Worm (Caenorhabditis elegans) whole organism, mixed stage, embryonic: ENCODE data around the gene ani-3.
A peak's percentile ranks its signal among the peaks of the same experiment; 100 is the strongest.

ENCODE experiments used
- M03D4.4 ChIP-seq: sonication (generic microtip); optimal IDR thresholded peaks from 2 replicates; lab custom pipeline; 2017; ENCODE audit warnings: mild to moderate bottlenecking, missing genetic modification characterization, missing compliant biosample characterization
- bed-3 ChIP-seq: fragments of 200-800 bp; sonication (Bioruptor generic); optimal IDR thresholded peaks from 3 replicates; lab custom pipeline; 2018; ENCODE audit warnings: mild to moderate bottlenecking, missing genetic modification characterization, moderate library complexity, missing compliant biosample characterization
- ceh-39 ChIP-seq: fragments of 150-350 bp; optimal IDR thresholded peaks from 2 replicates; lab custom pipeline; 2014; ENCODE audit warnings: missing biosample characterization, missing genetic modification characterization
- ceh-43 ChIP-seq: fragments of 200-800 bp; sonication (Bioruptor generic); optimal IDR thresholded peaks from 2 replicates; lab custom pipeline; 2018; ENCODE audit warnings: mild to moderate bottlenecking, missing genetic modification characterization, moderate library complexity, missing compliant biosample characterization
- ceh-83 ChIP-seq: fragments of 200-800 bp; sonication (Bioruptor generic); optimal IDR thresholded peaks from 2 replicates; lab custom pipeline; 2018; ENCODE audit warnings: mild to moderate bottlenecking, missing genetic modification characterization, missing compliant biosample characterization
- ces-1 ChIP-seq: fragments of 150-350 bp; optimal IDR thresholded peaks from 2 replicates; lab custom pipeline; 2014; ENCODE audit warnings: missing biosample characterization, missing genetic modification reagents, missing genetic modification characterization
- cnd-1 ChIP-seq: fragments of 200-800 bp; sonication (Bioruptor generic); optimal IDR thresholded peaks from 2 replicates; lab custom pipeline; 2018; ENCODE audit warnings: mild to moderate bottlenecking, missing genetic modification characterization, missing compliant biosample characterization
- drap-1 ChIP-seq: fragments of 200-800 bp; sonication (Bioruptor generic); optimal IDR thresholded peaks from 3 replicates; lab custom pipeline; 2018; ENCODE audit warnings: mild to moderate bottlenecking, missing genetic modification characterization, missing compliant biosample characterization
- elt-3 ChIP-seq: fragments of 150-350 bp; optimal IDR thresholded peaks from 2 replicates; lab custom pipeline; 2014; ENCODE audit warnings: missing biosample characterization, missing genetic modification characterization
- flh-1 ChIP-seq: fragments of 200-800 bp; sonication (Bioruptor generic); optimal IDR thresholded peaks from 2 replicates; lab custom pipeline; 2018; ENCODE audit warnings: mild to moderate bottlenecking, missing genetic modification characterization, moderate library complexity, missing compliant biosample characterization
- ham-2 ChIP-seq: fragments of 200-800 bp; sonication (Bioruptor generic); optimal IDR thresholded peaks from 2 replicates; lab custom pipeline; 2018; ENCODE audit warnings: mild to moderate bottlenecking, missing genetic modification characterization, missing compliant biosample characterization
- hlh-1 ChIP-seq: fragments of 150-350 bp; optimal IDR thresholded peaks from 2 replicates; lab custom pipeline; 2014; ENCODE audit warnings: missing biosample characterization, missing genetic modification reagents, missing genetic modification characterization
- lin-13 ChIP-seq: fragments of 150-350 bp; optimal IDR thresholded peaks from 2 replicates; lab custom pipeline; 2014; ENCODE audit warnings: missing biosample characterization, missing genetic modification characterization
- lin-32 ChIP-seq: fragments of 200-800 bp; sonication (Bioruptor generic); optimal IDR thresholded peaks from 2 replicates; lab custom pipeline; 2018; ENCODE audit warnings: mild to moderate bottlenecking, missing genetic modification characterization, missing compliant biosample characterization
- mls-2 ChIP-seq: sonication (generic microtip); optimal IDR thresholded peaks from 2 replicates; lab custom pipeline; 2016; ENCODE audit warnings: mild to moderate bottlenecking, missing genetic modification characterization, moderate library complexity, missing compliant biosample characterization
- nhr-12 ChIP-seq: fragments of 150-350 bp; optimal IDR thresholded peaks from 2 replicates; lab custom pipeline; 2014; ENCODE audit warnings: missing biosample characterization, missing genetic modification characterization
- nhr-2 ChIP-seq: fragments of 150-350 bp; optimal IDR thresholded peaks from 2 replicates; lab custom pipeline; 2014; ENCODE audit warnings: missing biosample characterization, missing genetic modification characterization
- nhr-237 ChIP-seq: fragments of 150-350 bp; optimal IDR thresholded peaks from 2 replicates; lab custom pipeline; 2014; ENCODE audit warnings: missing biosample characterization, missing genetic modification characterization
- nhr-28 ChIP-seq: fragments of 150-350 bp; optimal IDR thresholded peaks from 2 replicates; lab custom pipeline; 2014; ENCODE audit warnings: missing biosample characterization, missing genetic modification characterization
- nhr-76 ChIP-seq: sonication (generic microtip); optimal IDR thresholded peaks from 2 replicates; lab custom pipeline; 2017; ENCODE audit warnings: missing biosample characterization, missing genetic modification characterization
- pha-4 ChIP-seq: fragments of 150-350 bp; optimal IDR thresholded peaks from 2 replicates; lab custom pipeline; 2018; ENCODE audit warnings: missing biosample characterization, missing genetic modification reagents, missing genetic modification characterization
- sem-2 ChIP-seq: fragments of 200-800 bp; sonication (Bioruptor generic); optimal IDR thresholded peaks from 2 replicates; lab custom pipeline; 2018; ENCODE audit warnings: mild to moderate bottlenecking, missing genetic modification characterization, missing compliant biosample characterization
- snpc-4 ChIP-seq: fragments of 150-350 bp; optimal IDR thresholded peaks from 2 replicates; lab custom pipeline; 2014; ENCODE audit warnings: missing biosample characterization, missing genetic modification characterization
- sptf-1 ChIP-seq: sonication (generic microtip); optimal IDR thresholded peaks from 2 replicates; lab custom pipeline; 2017; ENCODE audit warnings: mild to moderate bottlenecking, missing genetic modification characterization, moderate library complexity, missing compliant biosample characterization
- tbx-8 ChIP-seq: fragments of 200-800 bp; sonication (Bioruptor generic); optimal IDR thresholded peaks from 2 replicates; lab custom pipeline; 2018; ENCODE audit warnings: mild to moderate bottlenecking, missing genetic modification characterization, moderate library complexity, missing compliant biosample characterization
- unc-120 ChIP-seq: sonication (generic microtip); optimal IDR thresholded peaks from 2 replicates; lab custom pipeline; 2017; ENCODE audit warnings: missing genetic modification characterization, missing compliant biosample characterization; ENCODE audit not compliant: poor library complexity, severe bottlenecking
- unc-39 ChIP-seq: fragments of 150-350 bp; optimal IDR thresholded peaks from 2 replicates; lab custom pipeline; 2014; ENCODE audit warnings: missing biosample characterization, missing genetic modification characterization
- unc-62 ChIP-seq: fragments of 150-350 bp; optimal IDR thresholded peaks from 2 replicates; lab custom pipeline; 2014; ENCODE audit warnings: missing biosample characterization, missing genetic modification reagents, missing genetic modification characterization
- ztf-11 ChIP-seq: fragments of 150-350 bp; optimal IDR thresholded peaks from 2 replicates; lab custom pipeline; 2014; ENCODE audit warnings: missing biosample characterization, missing genetic modification characterization

The ani-3 gene

DNA sequence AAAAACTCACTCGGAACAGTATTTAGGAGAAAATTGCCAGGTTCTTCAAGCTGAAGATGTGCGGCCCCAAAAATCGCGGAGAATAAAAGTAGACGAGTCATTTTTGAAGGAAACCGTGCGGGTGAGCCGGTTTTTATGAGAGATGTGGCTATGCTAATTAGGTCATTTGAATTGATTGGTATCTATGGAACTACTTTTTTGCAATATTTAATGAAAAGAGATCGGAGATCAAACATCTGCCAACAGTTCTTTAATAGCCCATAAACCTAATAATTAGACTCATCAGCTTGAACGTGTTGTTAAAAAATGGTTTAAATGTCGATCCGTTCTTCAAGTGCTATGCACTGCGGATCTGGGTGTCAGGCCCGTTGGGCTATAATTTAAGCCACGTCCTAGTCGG is 17.9 kb downstream of the ani-3 start, which contains the start of gene Y43F8C.16:
Gene Y43F8C.16, minus strand, starts transcription at position 101 of the 400 bp plus-strand sequence.
- TF ChIP-seq nhr-2 (tag; lab: Kevin White, UChicago) = no peak

DNA sequence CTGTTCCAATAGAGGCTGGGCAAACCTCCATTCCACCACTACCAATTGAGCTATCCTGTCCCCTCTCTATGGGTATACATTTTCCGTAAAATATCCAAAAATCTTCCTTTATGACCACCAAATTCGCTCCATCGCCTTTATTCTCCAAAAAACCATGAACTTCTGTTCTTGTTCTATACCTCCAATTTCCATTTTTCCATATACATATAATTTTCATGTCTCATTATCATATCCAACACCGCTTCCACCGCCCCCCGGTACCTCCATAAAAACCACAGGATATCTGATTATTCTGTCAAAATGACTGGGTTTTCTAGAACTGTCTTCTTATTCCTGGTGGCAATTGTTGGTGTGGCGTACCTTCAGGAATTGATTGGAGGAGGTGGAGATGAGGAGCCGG is 18.3 kb downstream of the ani-3 start, which contains the start of gene Y43F8C.17:
Gene Y43F8C.17, plus strand, starts transcription at position 301 of the 400 bp plus-strand sequence.
- TF ChIP-seq cnd-1 = no peak

DNA sequence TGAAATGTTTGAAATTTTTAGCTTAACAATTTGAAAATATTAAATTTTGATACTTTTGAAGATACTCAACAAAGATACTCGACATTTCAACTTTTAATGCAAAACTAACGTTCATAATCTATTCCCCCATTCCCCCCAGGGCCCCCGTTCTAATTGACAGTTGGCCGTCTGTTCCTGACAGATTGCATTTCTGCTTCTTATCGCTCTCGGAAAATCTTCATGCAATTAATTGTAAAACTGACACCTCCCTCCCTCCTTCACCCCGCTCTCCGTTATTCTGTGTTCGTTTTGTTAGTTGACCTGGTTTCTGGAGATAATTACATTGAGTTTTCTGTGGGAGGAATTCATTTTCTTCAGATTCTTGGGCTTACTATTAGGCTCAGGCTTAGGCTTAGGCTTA is 20.4 kb downstream of the ani-3 start:
- TF ChIP-seq elt-3 (tag; lab: Kevin White, UChicago) (no peak), nhr-2 (tag; lab: Kevin White, UChicago) (no peak), ceh-39 (no peak), hlh-1 (tag; lab: Kevin White, UChicago) (peak; percentile 21), unc-62 (GFP tag; lab: Kevin White, UChicago) (peak; percentile 86), nhr-76 (no peak)

DNA sequence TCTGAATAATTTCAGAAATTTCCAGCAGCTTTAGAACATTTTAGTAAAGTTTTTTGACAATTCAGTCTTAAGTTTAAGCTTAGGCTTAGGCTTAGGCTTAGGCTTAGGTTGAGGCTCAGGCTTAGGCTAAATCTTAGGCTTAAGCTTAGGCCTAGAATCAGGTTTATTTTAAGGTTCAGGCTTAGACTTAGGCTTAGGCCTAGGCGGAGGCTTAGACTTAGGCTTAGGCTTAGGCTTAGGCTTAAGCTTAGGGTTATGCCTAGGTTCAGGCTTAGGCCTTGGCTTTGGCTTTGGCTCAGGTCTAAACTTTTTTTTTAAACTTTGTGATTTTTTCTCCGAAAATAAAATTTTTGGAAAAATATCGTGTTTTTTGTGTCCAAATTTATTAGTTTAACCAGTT is 21.1 kb downstream of the ani-3 start:
- no peak for TF ChIP-seq ceh-43 (GFP tag; lab: Kevin White, UChicago)
- TF ChIP-seq nhr-28 (tag; lab: Kevin White, UChicago) = no peak
- TF ChIP-seq flh-1 = no peak
- no peak for TF ChIP-seq mls-2

DNA sequence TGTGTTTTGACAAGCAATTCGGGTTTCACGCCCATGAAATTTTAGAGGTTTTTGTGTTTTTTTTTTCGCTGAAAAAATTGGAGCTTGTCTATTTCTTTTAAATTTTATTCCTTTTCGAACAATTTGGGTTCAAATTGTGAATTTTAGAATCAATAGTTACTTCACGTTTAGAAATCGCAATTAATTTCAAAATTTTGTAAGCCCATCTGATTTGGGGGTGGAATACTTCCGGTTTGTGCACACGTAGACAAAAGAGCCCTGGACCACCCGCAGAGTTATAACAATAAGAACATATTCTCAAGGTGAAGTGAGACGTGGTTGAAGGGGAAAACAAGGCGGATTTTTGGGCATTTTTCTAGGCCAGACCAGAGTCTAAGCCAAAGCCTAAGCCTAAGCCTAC is 21.7 kb downstream of the ani-3 start, which contains the start of gene Y116F11A.6:
Gene Y116F11A.6, plus strand, starts transcription at position 301 of the 400 bp plus-strand sequence.
- TF ChIP-seq ceh-83 (GFP tag; lab: Kevin White, UChicago) (no peak), lin-13 (tag; lab: Kevin White, UChicago) (no peak), unc-62 (GFP tag; lab: Kevin White, UChicago) (no peak), nhr-12 (no peak), snpc-4 (no peak), elt-3 (tag; lab: Kevin White, UChicago) (no peak), hlh-1 (tag; lab: Kevin White, UChicago) (no peak), tbx-8 (GFP tag; lab: Kevin White, UChicago) (no peak), nhr-237 (tag; lab: Kevin White, UChicago) (no peak)
- TF ChIP-seq, all 35 proteins: peak for 0

DNA sequence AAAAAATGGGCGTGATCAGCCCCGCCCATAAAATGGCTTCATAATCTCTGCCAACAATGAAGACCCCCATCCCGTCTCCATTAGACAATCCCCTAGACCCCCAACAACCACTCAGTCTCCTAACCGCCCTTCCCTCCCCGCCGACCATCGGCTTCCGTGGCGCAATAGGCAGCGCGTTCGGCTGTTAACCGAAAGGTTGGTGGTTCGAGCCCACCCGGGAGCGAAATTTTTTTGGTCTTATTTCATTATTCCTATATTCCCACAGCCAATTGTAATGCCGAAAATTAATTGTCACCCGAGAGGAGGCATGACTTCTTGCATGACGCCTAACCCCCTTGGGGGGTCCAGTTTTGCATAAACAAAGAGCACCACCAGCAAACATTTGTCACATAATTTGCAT is 25.3 kb downstream of the ani-3 start:
- TF ChIP-seq lin-13 (tag; lab: Kevin White, UChicago) (peak; percentile 18), sem-2 (GFP tag; lab: Kevin White, UChicago) (peak; percentile 53), cnd-1 (peak; percentile 70), pha-4 (tag; lab: Kevin White, UChicago) (no peak), bed-3 (GFP tag; lab: Kevin White, UChicago) (peak; percentile 56), M03D4.4 (tag; lab: Kevin White, UChicago) (peak; percentile 76), unc-39 (no peak), nhr-76 (no peak), ceh-43 (GFP tag; lab: Kevin White, UChicago) (peak; percentile 63), sptf-1 (peak; percentile 78), nhr-28 (tag; lab: Kevin White, UChicago) (no peak), lin-32 (GFP tag; lab: Kevin White, UChicago) (peak; percentile 71), ceh-83 (GFP tag; lab: Kevin White, UChicago) (peak; percentile 83), ham-2 (peak; percentile 40), unc-120 (tag; lab: Kevin White, UChicago) (peak; percentile 45), ces-1 (GFP tag; lab: Kevin White, UChicago) (peak; percentile 28), drap-1 (GFP tag; lab: Kevin White, UChicago) (peak; percentile 72), mls-2 (peak; percentile 79)

ce11 chrV:19724589-19724988 is 27.1 kb downstream of the ani-3 start:
- TF ChIP-seq ztf-11 (tag; lab: Kevin White, UChicago) (no peak), ces-1 (GFP tag; lab: Kevin White, UChicago) (peak; percentile 1), flh-1 (no peak), nhr-12 (no peak), snpc-4 (no peak), nhr-237 (tag; lab: Kevin White, UChicago) (no peak)
